Comparison of ENCODE assay signal across 1 worm cellular context in genomic region chrII:13073102-13073501, ce11.
A peak's percentile ranks its signal among the peaks of the same experiment; 100 is the strongest.
TF ChIP-seq lines count a peak whose summit lies in the region.

F42G4.5 (plus strand) TSS chrII:13073480.

TF ChIP-seq in whole organism, L1 larva, 84 proteins besides CTCF, POLR2A, EP300 and RAD21 (continued from another document):
- no peak for TF ChIP-seq grh-1 (GFP tag; IDR thresholded peaks at IDR 0.05; lab: Robert Waterston, UW)
- TF ChIP-seq F16B12.6 (tag; optimal IDR thresholded peaks at IDR 0.05; lab: Kevin White, UChicago): no peak
- peak; percentile 69 for TF ChIP-seq elt-2 (tag; optimal IDR thresholded peaks at IDR 0.05; lab: Kevin White, UChicago)
TF ChIP-seq in whole organism, L1 larva: peak in this region for 3.
